Fruit fly (Drosophila melanogaster): ENCODE results near the gene Prx4.
A peak's percentile ranks its signal among the peaks of the same experiment; 100 is the strongest.

The Prx4 gene

dm6 chr3L:3045256-3045743 is 3.1 kb downstream of the Prx4 start (continued):
- TF ChIP-seq acj6 (GFP tag; optimal IDR thresholded peaks at IDR 0.05) (peak; percentile 91), vri (GFP tag; optimal IDR thresholded peaks at IDR 0.05) (peak; percentile 87), CG6792 (GFP tag; optimal IDR thresholded peaks at IDR 0.05) (peak; percentile 85), Gug (GFP tag; IDR thresholded peaks at IDR 0.05) (peak; percentile 54), CG10669 (GFP tag; optimal IDR thresholded peaks at IDR 0.05) (peak; percentile 90), CG11762 (GFP tag; optimal IDR thresholded peaks at IDR 0.05; ENCODE audit: insufficient read depth) (peak; percentile 69), fkh (GFP tag; optimal IDR thresholded peaks at IDR 0.05) (no peak), CG3032 (tag; optimal IDR thresholded peaks at IDR 0.05) (peak; percentile 90), CG34406 (GFP tag; optimal IDR thresholded peaks at IDR 0.05) (peak; percentile 94), fd59A (GFP tag; optimal IDR thresholded peaks at IDR 0.05) (peak; percentile 89), Met (GFP tag; optimal IDR thresholded peaks at IDR 0.05) (peak; percentile 85), CG10631 (GFP tag; optimal IDR thresholded peaks at IDR 0.05) (peak; percentile 89), CG6276 (GFP tag; optimal IDR thresholded peaks at IDR 0.05) (peak; percentile 41), CG9139 (GFP tag; optimal IDR thresholded peaks at IDR 0.05) (peak; percentile 85), Lpt (GFP tag; optimal IDR thresholded peaks at IDR 0.05) (peak; percentile 53), CG15336 (GFP tag; IDR thresholded peaks at IDR 0.05) (peak; percentile 65), OdsH (GFP tag; optimal IDR thresholded peaks at IDR 0.05) (peak; percentile 87), svp (GFP tag) (peak; percentile 92), topi (GFP tag; optimal IDR thresholded peaks at IDR 0.05) (peak; percentile 85), CG8119 (GFP tag; IDR thresholded peaks at IDR 0.05) (peak; percentile 84), CG6808 (GFP tag; optimal IDR thresholded peaks at IDR 0.05) (peak; percentile 93), achi (GFP tag; optimal IDR thresholded peaks at IDR 0.05) (peak; percentile 89), Eip75B (GFP tag; optimal IDR thresholded peaks at IDR 0.05) (peak; percentile 89), CG4318 (GFP tag; optimal IDR thresholded peaks at IDR 0.05) (peak; percentile 54), Ets21C (GFP tag; optimal IDR thresholded peaks at IDR 0.05) (peak; percentile 52), eg (GFP tag; IDR thresholded peaks at IDR 0.05) (peak; percentile 49; the same call in 1 of the 3 replicates), CG7368 (GFP tag; optimal IDR thresholded peaks at IDR 0.05) (peak; percentile 87), esn (GFP tag; optimal IDR thresholded peaks at IDR 0.05) (peak; percentile 92), Hr39 (GFP tag; optimal IDR thresholded peaks at IDR 0.05) (peak; percentile 81), Sox14 (GFP tag; optimal IDR thresholded peaks at IDR 0.05) (peak; percentile 84), Sox102F (GFP tag; optimal IDR thresholded peaks at IDR 0.05) (peak; percentile 86), CG6854 (GFP tag; optimal IDR thresholded peaks at IDR 0.05) (peak; percentile 52), CG11294 (GFP tag; IDR thresholded peaks at IDR 0.05) (no peak; the same call in 1 of the 2 replicates), pdm3 (GFP tag; optimal IDR thresholded peaks at IDR 0.05) (peak; percentile 83)

DNA sequence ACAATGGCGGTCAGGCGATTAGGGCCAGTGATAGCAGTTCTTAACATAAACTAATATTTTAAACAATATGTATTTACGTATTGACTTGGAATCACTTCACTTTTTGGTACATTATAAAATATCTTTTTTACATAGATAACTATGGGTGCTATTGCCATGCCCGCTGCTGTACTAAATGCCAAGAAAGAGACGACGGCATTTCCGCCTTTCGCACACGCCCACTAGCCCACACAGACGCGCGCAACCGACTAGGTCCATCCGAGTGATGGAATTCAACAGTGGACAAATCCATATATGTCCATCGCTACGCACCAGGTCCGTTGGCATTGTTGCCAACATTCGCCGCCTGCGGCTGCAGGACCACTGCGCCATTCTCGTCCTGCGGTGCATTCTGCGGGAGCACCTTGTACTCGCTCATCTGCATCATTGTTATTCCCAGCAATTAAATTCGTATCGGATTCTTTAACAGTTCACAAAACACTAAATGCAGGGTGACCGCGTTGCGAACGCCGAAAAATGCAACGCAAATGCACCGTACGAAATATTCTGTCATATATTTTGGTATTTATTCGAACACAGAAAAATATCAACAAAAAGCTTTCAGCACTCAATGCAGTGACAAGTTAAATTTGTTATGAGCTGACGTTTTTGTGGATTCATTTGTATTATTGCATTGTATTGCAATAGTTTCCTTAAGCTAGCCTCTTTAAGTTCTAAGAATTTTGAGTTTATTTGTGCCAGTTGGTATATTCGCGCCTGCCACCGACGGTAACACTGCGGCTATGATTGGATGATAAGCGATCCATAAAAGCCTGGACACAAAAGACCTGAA is 4.4 kb downstream of the Prx4 start, which contains the start of the genes scramb2 and Sk2:
Gene scramb2, minus strand, starts transcription at position 488 of the 832 bp plus-strand sequence.
Gene Sk2, plus strand, starts transcription at position 763 of the 832 bp plus-strand sequence.
- peak; percentile 91 for TF ChIP-seq vri (GFP tag; optimal IDR thresholded peaks at IDR 0.05)
- TF ChIP-seq spab (GFP tag; optimal IDR thresholded peaks at IDR 0.05) = peak; percentile 96
- TF ChIP-seq CG4318 (GFP tag; optimal IDR thresholded peaks at IDR 0.05) = peak; percentile 93
- peak; percentile 95 for TF ChIP-seq CG16779 (tag; optimal IDR thresholded peaks at IDR 0.05)
- TF ChIP-seq acj6 (GFP tag; optimal IDR thresholded peaks at IDR 0.05) = peak; percentile 96
- peak; percentile 97 for TF ChIP-seq pdm3 (GFP tag; optimal IDR thresholded peaks at IDR 0.05)
- peak; percentile 94 for TF ChIP-seq cyc (GFP tag; optimal IDR thresholded peaks at IDR 0.05)
- TF ChIP-seq dac (GFP tag; optimal IDR thresholded peaks at IDR 0.05) = peak; percentile 92
- peak; percentile 94 for TF ChIP-seq Lpt (GFP tag; optimal IDR thresholded peaks at IDR 0.05)
- peak; percentile 96 for TF ChIP-seq CG9139 (GFP tag; optimal IDR thresholded peaks at IDR 0.05)
- TF ChIP-seq CG8119 (GFP tag; IDR thresholded peaks at IDR 0.05) = peak; percentile 98
- peak; percentile 96 for TF ChIP-seq CG6808 (GFP tag; optimal IDR thresholded peaks at IDR 0.05)
- peak; percentile 94 for TF ChIP-seq Ets96B (tag; optimal IDR thresholded peaks at IDR 0.05)
- TF ChIP-seq CG7368 (GFP tag; optimal IDR thresholded peaks at IDR 0.05) = peak; percentile 92
- TF ChIP-seq CG3032 (tag; optimal IDR thresholded peaks at IDR 0.05) = peak; percentile 96
- TF ChIP-seq svp (GFP tag) = peak; percentile 97
- peak; percentile 95 for TF ChIP-seq dsx (GFP tag; optimal IDR thresholded peaks at IDR 0.05; ENCODE audit: poor library complexity, severe bottlenecking)
- peak; percentile 94 for TF ChIP-seq lz (GFP tag; optimal IDR thresholded peaks at IDR 0.05)
- peak; percentile 93 for TF ChIP-seq CG8319 (GFP tag; optimal IDR thresholded peaks at IDR 0.05)
- TF ChIP-seq CG31627 (GFP tag; optimal IDR thresholded peaks at IDR 0.05) = peak; percentile 92
- TF ChIP-seq Smox (GFP tag; optimal IDR thresholded peaks at IDR 0.05) = peak; percentile 94
- TF ChIP-seq net (GFP tag; optimal IDR thresholded peaks at IDR 0.05) = peak; percentile 98
- TF ChIP-seq Hr39 (GFP tag; optimal IDR thresholded peaks at IDR 0.05) = peak; percentile 92
- TF ChIP-seq achi (GFP tag; optimal IDR thresholded peaks at IDR 0.05) = peak; percentile 96
- peak; percentile 94 for TF ChIP-seq Sox14 (GFP tag; optimal IDR thresholded peaks at IDR 0.05)
- peak; percentile 95 for TF ChIP-seq CG10669 (GFP tag; optimal IDR thresholded peaks at IDR 0.05)
- peak; percentile 98 for TF ChIP-seq CG15336 (GFP tag; IDR thresholded peaks at IDR 0.05)
- TF ChIP-seq topi (GFP tag; optimal IDR thresholded peaks at IDR 0.05) = peak; percentile 95
- TF ChIP-seq Ets21C (GFP tag; optimal IDR thresholded peaks at IDR 0.05) = peak; percentile 86

Measured in whole organism, prepupa.